Worm (Caenorhabditis elegans): ENCODE results near the gene let-765.

DNA sequence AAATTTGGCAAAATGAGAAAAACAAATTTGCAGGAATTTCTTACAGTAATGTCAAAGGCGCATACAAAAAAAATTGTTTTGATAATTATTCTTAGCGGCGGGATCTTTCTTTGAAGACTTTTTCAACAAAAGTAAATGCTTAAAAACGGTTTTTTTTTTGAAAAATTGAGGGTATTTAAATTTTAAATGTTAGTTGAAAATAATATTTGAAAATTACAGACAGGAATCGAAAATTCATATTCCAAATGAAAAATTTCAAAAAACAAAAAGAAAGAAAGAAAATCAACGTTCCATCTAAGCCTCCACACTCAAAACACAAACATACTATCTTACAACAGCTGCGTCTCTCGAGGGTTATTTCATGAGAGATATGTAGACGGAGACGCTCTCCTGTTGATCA, 23.8 kb downstream of the let-765 start:
- TF ChIP-seq W03F9.2 (tag; optimal IDR thresholded peaks at IDR 0.05) (no peak), him-1 (tag; optimal IDR thresholded peaks at IDR 0.05) (no peak)
